Worm (Caenorhabditis elegans) whole organism, L2 larva: ENCODE data around the gene R09H10.2.

Experiments
- ama-1 ChIP-seq: fragments of 150-350 bp; optimal IDR thresholded peaks from 2 replicates; lab custom pipeline; 2018; ENCODE audit warnings: inconsistent platforms
- mab-5 ChIP-seq: fragments of 150-350 bp; optimal IDR thresholded peaks from 2 replicates; lab custom pipeline; 2014; ENCODE audit warnings: missing biosample characterization, missing genetic modification characterization
- nhr-77 ChIP-seq: fragments of 150-350 bp; optimal IDR thresholded peaks from 2 replicates; lab custom pipeline; 2014; ENCODE audit warnings: missing biosample characterization, missing genetic modification characterization
- snpc-4 ChIP-seq: fragments of 150-350 bp; optimal IDR thresholded peaks from 2 replicates; lab custom pipeline; 2014; ENCODE audit warnings: missing biosample characterization, missing genetic modification characterization

ce11 chrIV:10638977-10639376 lies 36.2 kb downstream of the R09H10.2 start, which contains the start of gene F56C4.2:
- TF ChIP-seq nhr-77 (tag; lab: Kevin White, UChicago) (no peak), ama-1 (lab: Kevin White, UChicago) (no peak), snpc-4 (no peak), mab-5 (tag; lab: Kevin White, UChicago) (no peak)
